Worm (Caenorhabditis elegans): Measurements from ENCODE around the gene C55C3.8.

C55C3.8 gene

ce11 chrIV:5741045-5741444 is 50.2 kb downstream of the C55C3.8 start, which contains the start of gene chil-11:
Gene chil-11 (plus strand): TSS chrIV:5741345.
- TF ChIP-seq nhr-102 (tag; optimal IDR thresholded peaks at IDR 0.05), result no peak
- TF ChIP-seq madf-9 (GFP tag; conservative IDR thresholded peaks at IDR 0.05), result no peak
- TF ChIP-seq nhr-25 (tag; optimal IDR thresholded peaks at IDR 0.05; ENCODE audit: borderline replicate concordance, insufficient read depth), result no peak
- no peak for TF ChIP-seq vab-7 (GFP tag; IDR thresholded peaks at IDR 0.05)
- TF ChIP-seq egl-43 (GFP tag; IDR thresholded peaks at IDR 0.05), result no peak
- no peak for TF ChIP-seq snpc-1.2 (GFP tag; IDR thresholded peaks at IDR 0.05)
- TF ChIP-seq Y105C5A.15 (GFP tag; IDR thresholded peaks at IDR 0.05), result no peak
- no peak for TF ChIP-seq saeg-2 (GFP tag; IDR thresholded peaks at IDR 0.05)
- no peak for TF ChIP-seq unc-39 (tag; optimal IDR thresholded peaks at IDR 0.05)

- no peak for TF ChIP-seq snpc-1.2 (GFP tag; IDR thresholded peaks at IDR 0.05)
- TF ChIP-seq nhr-11 (tag; optimal IDR thresholded peaks at IDR 0.05), result no peak
- TF ChIP-seq dve-1 (tag; optimal IDR thresholded peaks at IDR 0.05; ENCODE audit: insufficient read depth), result peak; percentile 17
- TF ChIP-seq nhr-77 (tag; optimal IDR thresholded peaks at IDR 0.05), result peak; percentile 10
- no peak for TF ChIP-seq nhr-237 (tag; optimal IDR thresholded peaks at IDR 0.05)
- TF ChIP-seq mes-2 (tag; optimal IDR thresholded peaks at IDR 0.05; ENCODE audit: poor library complexity, severe bottlenecking), result no peak
- TF ChIP-seq snpc-4 (tag; optimal IDR thresholded peaks at IDR 0.05), result no peak
- TF ChIP-seq pqm-1 (tag; optimal IDR thresholded peaks at IDR 0.05), result peak; percentile 2
- TF ChIP-seq duxl-1 (tag; optimal IDR thresholded peaks at IDR 0.05; ENCODE audit: poor library complexity), result no peak
- no peak for TF ChIP-seq ceh-28 (tag; optimal IDR thresholded peaks at IDR 0.05)
- no peak for TF ChIP-seq set-16 (GFP tag; IDR thresholded peaks at IDR 0.05)
- TF ChIP-seq F44E2.7 (GFP tag; IDR thresholded peaks at IDR 0.05), result no peak
- TF ChIP-seq dmd-6 (GFP tag; IDR thresholded peaks at IDR 0.05), result peak; percentile 40; the same call in 1 of the 2 replicates
- TF ChIP-seq zip-11 (GFP tag; IDR thresholded peaks at IDR 0.05), result no peak
- TF ChIP-seq pha-4 (GFP tag; IDR thresholded peaks at IDR 0.05), result no peak
- TF ChIP-seq pha-4 (tag; optimal IDR thresholded peaks at IDR 0.05), result no peak
- TF ChIP-seq nhr-28 (tag; optimal IDR thresholded peaks at IDR 0.05), result peak; percentile 67
- no peak for TF ChIP-seq hlh-11 (tag; optimal IDR thresholded peaks at IDR 0.05)
- no peak for TF ChIP-seq daf-16 (GFP tag; optimal IDR thresholded peaks at IDR 0.05)
- peak; percentile 56 for TF ChIP-seq daf-16 (tag; optimal IDR thresholded peaks at IDR 0.05)
- no peak for TF ChIP-seq spr-1 (tag; optimal IDR thresholded peaks at IDR 0.05)
These were observed 53.3 kb downstream of the C55C3.8 start, which contains the start of gene C45E5.1 for ce11 chrIV:5744114-5744513. Gene C45E5.1 (plus strand): TSS chrIV:5744403.
